Fruit fly (Drosophila melanogaster): ENCODE results near the gene CG32148.
A peak's percentile ranks its signal among the peaks of the same experiment; 100 is the strongest.

The CG32148 gene

dm6 chr3L:15072149-15072548 is 48.9 kb downstream of the CG32148 start (continued):
- TF ChIP-seq gcm (GFP tag; optimal IDR thresholded peaks at IDR 0.05) (peak; percentile 11), CG31441 (GFP tag; IDR thresholded peaks at IDR 0.05) (no peak), BEAF-32 (GFP tag; optimal IDR thresholded peaks at IDR 0.05) (peak; percentile 17), mam (GFP tag; optimal IDR thresholded peaks at IDR 0.05) (no peak), Dp (GFP tag; optimal IDR thresholded peaks at IDR 0.05) (peak; percentile 5), ssp (GFP tag; IDR thresholded peaks at IDR 0.05) (no peak)

All from whole organism, embryonic.